Fruit fly (Drosophila melanogaster) whole organism, wandering third instar larva: ENCODE measurements around the gene tara.

ENCODE experiments used
- CG32264 ChIP-seq: fragments of 200-800 bp; sonication (Bioruptor generic); optimal IDR thresholded peaks from 2 replicates; lab custom pipeline; 2016; ENCODE audit warnings: missing biosample characterization, missing genetic modification characterization
- CG9705 ChIP-seq: fragments of 200-800 bp; sonication (Bioruptor generic); optimal IDR thresholded peaks from 2 replicates; lab custom pipeline; 2018; ENCODE audit warnings: missing biosample characterization, mild to moderate bottlenecking, missing genetic modification characterization
- Hnf4 ChIP-seq: fragments of 200-800 bp; sonication (Bioruptor generic); optimal IDR thresholded peaks from 2 replicates; lab custom pipeline; 2016; ENCODE audit warnings: missing biosample characterization, mild to moderate bottlenecking, missing genetic modification characterization
- Hr83 ChIP-seq: fragments of 200-300 bp; sonication (Bioruptor generic); optimal IDR thresholded peaks from 2 replicates; lab custom pipeline; 2016; ENCODE audit warnings: missing biosample characterization, mild to moderate bottlenecking, missing genetic modification characterization, moderate library complexity; ENCODE audit not compliant: poor library complexity, severe bottlenecking
- N ChIP-seq: fragments of >200 bp; optimal IDR thresholded peaks from 2 replicates; lab custom pipeline; 2018; ENCODE audit warnings: missing biosample characterization, missing external identifiers, missing genetic modification characterization
- Sp1 ChIP-seq: fragments of 200-800 bp; sonication (Bioruptor generic); optimal IDR thresholded peaks from 3 replicates; lab custom pipeline; 2019; ENCODE audit warnings: missing biosample characterization, mild to moderate bottlenecking, missing genetic modification characterization, moderate library complexity
- dsf ChIP-seq: sonication (Bioruptor generic); optimal IDR thresholded peaks from 2 replicates; lab custom pipeline; 2016; ENCODE audit warnings: missing biosample characterization, missing genetic modification characterization, borderline replicate concordance
- foxo ChIP-seq, 2 experiments: fragments of 200-800 bp; sonication (Bioruptor generic); optimal IDR thresholded peaks; 2 replicates in 1 of 2; 3 replicates in 1 of 2; lab custom pipeline; 2016 to 2017; ENCODE audit warnings: missing biosample characterization in 2 of 2, missing genetic modification characterization in 2 of 2
- h ChIP-seq: fragments of 200-800 bp; sonication (Bioruptor generic); optimal IDR thresholded peaks from 3 replicates; lab custom pipeline; 2016; ENCODE audit warnings: missing biosample characterization, mild to moderate bottlenecking, missing genetic modification characterization
- jim ChIP-seq: fragments of 175-275, 200-325 bp; sonication (Bioruptor generic); optimal IDR thresholded peaks from 2 replicates; lab custom pipeline; 2016; ENCODE audit warnings: missing biosample characterization, mild to moderate bottlenecking, missing genetic modification characterization
- pan ChIP-seq: fragments of >200 bp; optimal IDR thresholded peaks from 2 replicates; lab custom pipeline; 2017
- rgr ChIP-seq: fragments of 200-800 bp; sonication (Bioruptor generic); optimal IDR thresholded peaks from 3 replicates; lab custom pipeline; 2016; ENCODE audit warnings: missing biosample characterization, mild to moderate bottlenecking, missing genetic modification characterization
- usp ChIP-seq: fragments of >200 bp; optimal IDR thresholded peaks from 2 replicates; lab custom pipeline; 2017; ENCODE audit warnings: missing biosample characterization, missing genetic modification characterization

- TF ChIP-seq CG9705 (GFP tag; lab: Kevin White, UChicago) (no peak), CG32264 (GFP tag; lab: Kevin White, UChicago) (no peak), jim (no peak), foxo (GFP tag; optimal IDR thresholded peaks at IDR 0.05; lab: Kevin White, UChicago) (no peak), Hr83 (GFP tag; lab: Kevin White, UChicago) (no peak), dsf (GFP tag; lab: Kevin White, UChicago) (no peak), Sp1 (GFP tag; lab: Kevin White, UChicago) (no peak), pan (lab: Kevin White, UChicago) (no peak), usp (no peak), N (GFP tag; lab: Kevin White, UChicago) (no peak), rgr (GFP tag; lab: Kevin White, UChicago) (no peak), Hnf4 (GFP tag; lab: Kevin White, UChicago) (no peak), h (GFP tag; lab: Kevin White, UChicago) (no peak)
These were observed 34.7 kb upstream of the tara start for dm6 chr3R:16190782-16191181.
